Worm (Caenorhabditis elegans) whole organism, L2 larva: Measurements from ENCODE around the gene lsm-8.

ENCODE experiments used
- elt-1 ChIP-seq: fragments of 150-350 bp; optimal IDR thresholded peaks from 2 replicates; lab custom pipeline; 2014; ENCODE audit warnings: missing biosample characterization, missing genetic modification characterization
- unc-55 ChIP-seq: fragments of 150-350 bp; sonication (generic microtip); optimal IDR thresholded peaks from 3 replicates; lab custom pipeline; 2014; ENCODE audit warnings: missing biosample characterization, missing genetic modification reagents, missing genetic modification characterization
- unc-62 ChIP-seq: fragments of 150-350 bp; optimal IDR thresholded peaks from 2 replicates; lab custom pipeline; 2014; ENCODE audit warnings: missing biosample characterization, missing genetic modification reagents, missing genetic modification characterization

DNA sequence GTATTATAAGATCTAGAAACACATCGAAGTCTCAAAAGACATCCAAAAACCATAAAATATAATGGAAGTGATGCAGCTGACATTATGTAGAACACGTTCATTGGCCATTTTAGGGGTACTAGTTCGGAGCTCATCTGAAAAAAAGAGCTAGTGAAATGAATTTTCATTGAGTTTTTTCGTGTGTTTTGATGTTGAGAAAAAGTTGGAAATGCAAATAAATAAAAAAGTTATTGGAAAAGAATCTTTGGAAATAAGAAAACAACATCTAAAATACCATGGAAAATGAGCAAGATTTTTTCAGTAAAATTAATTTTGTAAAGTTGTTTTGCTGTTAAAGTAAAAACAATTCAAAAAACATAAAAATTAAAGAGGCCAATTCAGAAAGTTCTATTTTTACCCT is 35.6 kb upstream of the lsm-8 start, which contains the start of gene srv-24:
- no peak for TF ChIP-seq unc-62 (GFP tag; lab: Kevin White, UChicago)
- no peak for TF ChIP-seq elt-1 (tag; lab: Kevin White, UChicago)
- no peak for TF ChIP-seq unc-55 (GFP tag; lab: Kevin White, UChicago)
